Fruit fly (Drosophila melanogaster) whole organism, wandering third instar larva: ENCODE results near the gene Arts.

ENCODE experiments used
- Abd-B ChIP-seq: fragments of >200 bp; optimal IDR thresholded peaks from 2 replicates; lab custom pipeline; 2017; ENCODE audit warnings: missing biosample characterization, missing genetic modification characterization
- CG9705 ChIP-seq: fragments of 200-800 bp; sonication (Bioruptor generic); optimal IDR thresholded peaks from 2 replicates; lab custom pipeline; 2018; ENCODE audit warnings: missing biosample characterization, mild to moderate bottlenecking, missing genetic modification characterization
- CrebA ChIP-seq: fragments of 200-800 bp; sonication (Bioruptor generic); optimal IDR thresholded peaks from 2 replicates; lab custom pipeline; 2016; ENCODE audit warnings: missing biosample characterization, mild to moderate bottlenecking, missing genetic modification characterization, borderline replicate concordance
- Dfd ChIP-seq: fragments of >200 bp; optimal IDR thresholded peaks from 2 replicates; lab custom pipeline; 2017; ENCODE audit warnings: missing biosample characterization, missing genetic modification characterization
- Dif ChIP-seq: fragments of 200-275, 200-300 bp; sonication (Bioruptor generic); optimal IDR thresholded peaks from 2 replicates; lab custom pipeline; 2018; ENCODE audit warnings: missing biosample characterization, missing genetic modification characterization; ENCODE audit not compliant: partially characterized antibody
- GATAd ChIP-seq: sonication (Bioruptor generic); optimal IDR thresholded peaks from 2 replicates; lab custom pipeline; 2016; ENCODE audit warnings: missing biosample characterization, missing genetic modification characterization
- HLH106 ChIP-seq: fragments of 200-800 bp; optimal IDR thresholded peaks from 3 replicates; lab custom pipeline; 2019; ENCODE audit warnings: missing biosample characterization, mild to moderate bottlenecking, missing genetic modification characterization, moderate library complexity
- Hnf4 ChIP-seq: fragments of 200-800 bp; sonication (Bioruptor generic); optimal IDR thresholded peaks from 2 replicates; lab custom pipeline; 2016; ENCODE audit warnings: missing biosample characterization, mild to moderate bottlenecking, missing genetic modification characterization
- Hr78 ChIP-seq: fragments of >200 bp; optimal IDR thresholded peaks from 2 replicates; lab custom pipeline; 2017; ENCODE audit warnings: missing biosample characterization, missing genetic modification characterization
- Hr83 ChIP-seq: fragments of 200-300 bp; sonication (Bioruptor generic); optimal IDR thresholded peaks from 2 replicates; lab custom pipeline; 2016; ENCODE audit warnings: missing biosample characterization, mild to moderate bottlenecking, missing genetic modification characterization, moderate library complexity; ENCODE audit not compliant: poor library complexity, severe bottlenecking
- Jra ChIP-seq: sonication (Bioruptor generic); optimal IDR thresholded peaks from 2 replicates; lab custom pipeline; 2016; ENCODE audit warnings: missing biosample characterization, missing genetic modification characterization
- Mio ChIP-seq: sonication (Bioruptor generic); optimal IDR thresholded peaks from 2 replicates; lab custom pipeline; 2016; ENCODE audit warnings: missing biosample characterization, missing genetic modification characterization
- N ChIP-seq: fragments of >200 bp; optimal IDR thresholded peaks from 2 replicates; lab custom pipeline; 2018; ENCODE audit warnings: missing biosample characterization, missing external identifiers, missing genetic modification characterization
- OdsH ChIP-seq: fragments of 200-800 bp; sonication (Bioruptor generic); optimal IDR thresholded peaks from 2 replicates; lab custom pipeline; 2016; ENCODE audit warnings: missing biosample characterization, mild to moderate bottlenecking, missing genetic modification characterization
- Rel ChIP-seq, 2 experiments: fragments of 200-800 bp; sonication (Bioruptor generic) in 1 of 2; optimal IDR thresholded peaks; 2 replicates in 1 of 2; 3 replicates in 1 of 2; lab custom pipeline; 2016 to 2019; ENCODE audit warnings: mild to moderate bottlenecking in 2 of 2, missing biosample characterization in 2 of 2, missing genetic modification characterization in 2 of 2, moderate library complexity in 1 of 2
- Sp1 ChIP-seq: fragments of 200-800 bp; sonication (Bioruptor generic); optimal IDR thresholded peaks from 3 replicates; lab custom pipeline; 2019; ENCODE audit warnings: missing biosample characterization, mild to moderate bottlenecking, missing genetic modification characterization, moderate library complexity
- Vsx2 ChIP-seq: fragments of 200-300, 225-300 bp; sonication (Bioruptor generic); optimal IDR thresholded peaks from 2 replicates; lab custom pipeline; 2018; ENCODE audit warnings: missing biosample characterization, missing genetic modification characterization; ENCODE audit not compliant: partially characterized antibody
- dl ChIP-seq, 2 experiments: fragments of 175-275, 200-275 bp in 1 of 2; fragments of 200-275 bp in 1 of 2; sonication (Bioruptor generic); optimal IDR thresholded peaks; lab custom pipeline; 2018; ENCODE audit warnings: mild to moderate bottlenecking in 2 of 2, missing biosample characterization in 2 of 2, missing genetic modification characterization in 2 of 2, moderate library complexity in 2 of 2; ENCODE audit not compliant: partially characterized antibody in 2 of 2, insufficient read depth in 1 of 2
- dsf ChIP-seq: sonication (Bioruptor generic); optimal IDR thresholded peaks from 2 replicates; lab custom pipeline; 2016; ENCODE audit warnings: missing biosample characterization, missing genetic modification characterization, borderline replicate concordance
- ey ChIP-seq: fragments of 200-800 bp; sonication (Bioruptor generic); optimal IDR thresholded peaks from 2 replicates; lab custom pipeline; 2016; ENCODE audit warnings: missing biosample characterization, missing genetic modification characterization
- foxo ChIP-seq, 2 experiments: fragments of 200-800 bp; sonication (Bioruptor generic); optimal IDR thresholded peaks; 2 replicates in 1 of 2; 3 replicates in 1 of 2; lab custom pipeline; 2016 to 2017; ENCODE audit warnings: missing biosample characterization in 2 of 2, missing genetic modification characterization in 2 of 2
- fru ChIP-seq: fragments of 200-800 bp; sonication (Bioruptor generic); optimal IDR thresholded peaks from 3 replicates; lab custom pipeline; 2016; ENCODE audit warnings: missing biosample characterization, mild to moderate bottlenecking, missing genetic modification characterization
- lola ChIP-seq: fragments of >200 bp; optimal IDR thresholded peaks from 2 replicates; lab custom pipeline; 2017; ENCODE audit warnings: missing biosample characterization, missing genetic modification characterization
- pan ChIP-seq: fragments of >200 bp; optimal IDR thresholded peaks from 2 replicates; lab custom pipeline; 2017
- psq ChIP-seq: fragments of 200-800 bp; sonication (Bioruptor generic); optimal IDR thresholded peaks from 3 replicates; lab custom pipeline; 2017; ENCODE audit warnings: missing biosample characterization, mild to moderate bottlenecking, missing genetic modification characterization, moderate library complexity
- rgr ChIP-seq: fragments of 200-800 bp; sonication (Bioruptor generic); optimal IDR thresholded peaks from 3 replicates; lab custom pipeline; 2016; ENCODE audit warnings: missing biosample characterization, mild to moderate bottlenecking, missing genetic modification characterization
- sage ChIP-seq: fragments of 200-800 bp; sonication (Bioruptor generic); optimal IDR thresholded peaks from 2 replicates; lab custom pipeline; 2016; ENCODE audit warnings: missing biosample characterization, mild to moderate bottlenecking, missing genetic modification characterization
- sv ChIP-seq: fragments of 200-800 bp; sonication (Bioruptor generic); optimal IDR thresholded peaks from 3 replicates; lab custom pipeline; 2016; ENCODE audit warnings: missing biosample characterization, missing genetic modification characterization
- tai ChIP-seq: sonication (Bioruptor generic); optimal IDR thresholded peaks from 2 replicates; lab custom pipeline; 2016; ENCODE audit warnings: missing biosample characterization, missing genetic modification characterization

Gene Arts

DNA sequence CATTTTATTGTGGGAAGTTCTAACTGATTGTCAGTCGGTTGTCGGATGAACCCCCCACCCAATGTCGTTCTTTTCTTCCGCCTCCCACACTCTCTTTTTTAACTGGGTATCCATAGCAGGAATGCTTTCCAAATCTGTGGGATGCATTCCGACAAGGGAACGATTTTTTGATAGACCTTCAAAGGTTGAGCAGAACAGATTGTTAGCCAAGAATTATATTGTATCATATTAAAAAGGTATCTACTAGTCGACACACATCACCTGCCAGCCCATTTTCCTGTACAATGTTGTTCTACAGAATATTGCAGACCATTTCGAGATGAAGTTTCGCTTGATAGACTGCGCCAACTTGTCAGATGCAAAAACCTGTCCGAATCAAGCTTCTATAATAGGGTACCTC, 27.1 kb downstream of the Arts start:
- TF ChIP-seq tai (GFP tag; lab: Kevin White, UChicago) (no peak), rgr (GFP tag; lab: Kevin White, UChicago) (no peak), Rel (GFP tag; optimal IDR thresholded peaks at IDR 0.05; lab: Kevin White, UChicago) (no peak), Rel (tag; optimal IDR thresholded peaks at IDR 0.05; lab: Kevin White, UChicago) (no peak), sv (GFP tag; lab: Kevin White, UChicago) (no peak), sage (no peak), lola (GFP tag; lab: Kevin White, UChicago) (no peak)

- TF ChIP-seq Vsx2 (GFP tag; lab: Kevin White, UChicago) (no peak), Dif (GFP tag; lab: Kevin White, UChicago) (no peak), dl (GFP tag; optimal IDR thresholded peaks at IDR 0.05; lab: Kevin White, UChicago; ENCODE audit: insufficient read depth in 1 of 2, partially characterized antibody in 2 of 2) (no peak), tai (GFP tag; lab: Kevin White, UChicago) (no peak), HLH106 (tag; lab: Kevin White, UChicago) (no peak), dsf (no peak), Dfd (GFP tag; lab: Kevin White, UChicago) (no peak), Jra (GFP tag; lab: Kevin White, UChicago) (no peak), CG9705 (GFP tag; lab: Kevin White, UChicago) (no peak), OdsH (no peak), fru (GFP tag; lab: Kevin White, UChicago) (no peak), Rel (GFP tag; optimal IDR thresholded peaks at IDR 0.05; lab: Kevin White, UChicago) (no peak), Rel (tag; optimal IDR thresholded peaks at IDR 0.05; lab: Kevin White, UChicago) (no peak), lola (GFP tag; lab: Kevin White, UChicago) (no peak), Sp1 (GFP tag; lab: Kevin White, UChicago) (no peak)
Measured at dm6 chr3L:16631844-16632537, 29.3 kb downstream of the Arts start.

DNA sequence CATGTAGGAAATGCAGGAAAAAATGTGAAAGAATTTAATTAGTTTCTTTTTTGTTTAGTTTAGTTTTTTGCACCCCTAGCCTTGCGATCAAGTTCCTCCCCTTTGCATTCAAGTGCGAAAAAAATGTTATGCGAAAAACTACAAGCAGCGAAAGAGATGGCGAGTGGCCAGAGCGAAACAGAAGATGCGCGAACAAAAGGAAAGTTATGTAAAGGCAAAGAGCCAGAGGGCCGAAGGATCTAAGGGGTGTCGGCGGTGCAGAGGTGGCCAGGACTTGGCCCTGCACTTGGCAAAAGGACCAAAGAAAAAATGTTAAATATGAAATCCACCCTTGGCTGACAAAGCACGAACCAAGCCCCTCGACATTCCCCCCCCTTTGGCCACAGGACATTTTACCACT, 31.4 kb downstream of the Arts start:
- TF ChIP-seq GATAd (GFP tag; lab: Kevin White, UChicago) (no peak), Jra (GFP tag; lab: Kevin White, UChicago) (no peak), HLH106 (tag; lab: Kevin White, UChicago) (no peak), Abd-B (GFP tag; lab: Kevin White, UChicago) (no peak), Dfd (GFP tag; lab: Kevin White, UChicago) (no peak), Hr83 (GFP tag; lab: Kevin White, UChicago) (no peak), N (GFP tag; lab: Kevin White, UChicago) (no peak), psq (GFP tag; lab: Kevin White, UChicago) (no peak), Rel (GFP tag; optimal IDR thresholded peaks at IDR 0.05; lab: Kevin White, UChicago) (no peak), Rel (tag; optimal IDR thresholded peaks at IDR 0.05; lab: Kevin White, UChicago) (no peak), dl (GFP tag; optimal IDR thresholded peaks at IDR 0.05; lab: Kevin White, UChicago; ENCODE audit: insufficient read depth in 1 of 2, partially characterized antibody in 2 of 2) (no peak), foxo (GFP tag; optimal IDR thresholded peaks at IDR 0.05; lab: Kevin White, UChicago) (no peak), Hnf4 (GFP tag; lab: Kevin White, UChicago) (no peak), Hr78 (no peak), pan (lab: Kevin White, UChicago) (no peak), Mio (GFP tag; lab: Kevin White, UChicago) (no peak)

- peak; percentile 16 for TF ChIP-seq fru (GFP tag; lab: Kevin White, UChicago)
- TF ChIP-seq ey (GFP tag; lab: Kevin White, UChicago), result peak; percentile 14
- TF ChIP-seq foxo (GFP tag; optimal IDR thresholded peaks at IDR 0.05; lab: Kevin White, UChicago), result peak in 1 of 2 experiments; percentile 26
- no peak for TF ChIP-seq OdsH
- TF ChIP-seq Dif (GFP tag; lab: Kevin White, UChicago), result no peak
- no peak for TF ChIP-seq Rel (GFP tag; optimal IDR thresholded peaks at IDR 0.05; lab: Kevin White, UChicago)
- TF ChIP-seq Rel (tag; optimal IDR thresholded peaks at IDR 0.05; lab: Kevin White, UChicago), result no peak
- no peak for TF ChIP-seq CrebA (GFP tag; lab: Kevin White, UChicago)
- TF ChIP-seq N (GFP tag; lab: Kevin White, UChicago), result no peak
- no peak for TF ChIP-seq rgr (GFP tag; lab: Kevin White, UChicago)
- no peak for TF ChIP-seq HLH106 (tag; lab: Kevin White, UChicago)
Measured at dm6 chr3L:16634529-16634928, 31.9 kb downstream of the Arts start.
